Fruit fly (Drosophila melanogaster): ENCODE data around the gene CG10064.

- TF ChIP-seq h (optimal IDR thresholded peaks at IDR 0.05), result no peak
- no peak for TF ChIP-seq ttk (optimal IDR thresholded peaks at IDR 0.05)
- TF ChIP-seq psq (optimal IDR thresholded peaks at IDR 0.05), result no peak
- TF ChIP-seq Myc (optimal IDR thresholded peaks at IDR 0.05), result no peak
- TF ChIP-seq Sin3A (optimal IDR thresholded peaks at IDR 0.05), result no peak
Observed at dm6 chr3L:7001855-7002254, 34.2 kb upstream of the CG10064 start.
